Worm (Caenorhabditis elegans): ENCODE measurements around the gene coq-6.

Gene coq-6

DNA sequence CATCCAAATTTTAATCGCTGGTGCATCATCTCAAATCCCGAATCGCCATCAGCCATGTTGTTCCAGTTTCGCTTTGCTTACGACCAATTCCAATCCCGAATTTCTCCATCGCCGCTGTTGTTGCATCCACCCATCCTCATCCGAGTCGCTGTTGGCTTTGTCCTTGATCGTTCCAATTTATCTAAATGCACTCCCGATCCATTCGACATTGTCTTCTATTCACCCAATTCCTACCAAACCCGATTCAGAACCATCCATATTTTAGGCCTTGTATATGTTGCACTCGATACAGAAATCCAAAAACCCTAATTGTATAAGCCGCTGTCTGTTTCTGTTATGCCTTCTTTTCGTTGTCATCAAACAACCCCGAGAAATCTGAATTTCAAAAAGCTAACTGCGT is 3.8 kb downstream of the coq-6 start (continued):
- TF ChIP-seq F10E7.11 (tag; optimal IDR thresholded peaks at IDR 0.05): no peak
- peak; percentile 80 for TF ChIP-seq pbrm-1 (GFP tag; IDR thresholded peaks at IDR 0.05)
- no peak for TF ChIP-seq ztf-26 (tag; optimal IDR thresholded peaks at IDR 0.05)
- TF ChIP-seq F49E8.2 (tag; optimal IDR thresholded peaks at IDR 0.05; ENCODE audit: insufficient read depth): peak; percentile 37
- TF ChIP-seq madf-6 (GFP tag; IDR thresholded peaks at IDR 0.05): peak; percentile 61
- TF ChIP-seq fkh-3 (tag; optimal IDR thresholded peaks at IDR 0.05): no peak
- TF ChIP-seq ceh-91 (GFP tag; IDR thresholded peaks at IDR 0.05): peak; percentile 59; the same call in 1 of the 2 replicates
- TF ChIP-seq hmg-1.2 (GFP tag; IDR thresholded peaks at IDR 0.05): peak; percentile 62
- peak; percentile 75 for TF ChIP-seq repo-1 (tag; optimal IDR thresholded peaks at IDR 0.05)
- peak; percentile 32; the same call in 1 of the 2 replicates for TF ChIP-seq B0019.2 (GFP tag; conservative IDR thresholded peaks at IDR 0.05)
- TF ChIP-seq ceh-27 (GFP tag; optimal IDR thresholded peaks at IDR 0.05): no peak
- peak; percentile 49 for TF ChIP-seq chd-7 (tag; optimal IDR thresholded peaks at IDR 0.05)
- TF ChIP-seq lin-26 (GFP tag; IDR thresholded peaks at IDR 0.05): peak; percentile 45
- no peak for TF ChIP-seq lin-40 (tag; optimal IDR thresholded peaks at IDR 0.05)
- peak; percentile 54; the same call in 1 of the 2 replicates for TF ChIP-seq C17E4.6 (GFP tag; IDR thresholded peaks at IDR 0.05)
- TF ChIP-seq Y56A3A.18 (GFP tag; IDR thresholded peaks at IDR 0.05): peak; percentile 94
- TF ChIP-seq nfya-1 (tag; optimal IDR thresholded peaks at IDR 0.05; ENCODE audit: borderline replicate concordance, insufficient read depth): no peak
- TF ChIP-seq ztf-6 (GFP tag; IDR thresholded peaks at IDR 0.05): no peak
- no peak for TF ChIP-seq rpc-1 (optimal IDR thresholded peaks at IDR 0.05)
- no peak for TF ChIP-seq rpc-1 (tag; optimal IDR thresholded peaks at IDR 0.05)
- no peak for TF ChIP-seq ccch-3 (GFP tag; optimal IDR thresholded peaks at IDR 0.05)
- TF ChIP-seq tlf-1 (GFP tag; optimal IDR thresholded peaks at IDR 0.05): peak; percentile 47
- no peak for TF ChIP-seq ztf-18 (tag; optimal IDR thresholded peaks at IDR 0.05)
- peak; percentile 52 for TF ChIP-seq B0336.3 (GFP tag; IDR thresholded peaks at IDR 0.05)
- TF ChIP-seq atf-7 (tag; optimal IDR thresholded peaks at IDR 0.05): peak; percentile 16
- TF ChIP-seq pha-4 (tag; optimal IDR thresholded peaks at IDR 0.05): no peak
- TF ChIP-seq Y79H2A.3 (GFP tag; conservative IDR thresholded peaks at IDR 0.05): peak; percentile 92
- no peak for TF ChIP-seq unc-62 (GFP tag; optimal IDR thresholded peaks at IDR 0.05)
- TF ChIP-seq hlh-12 (tag; optimal IDR thresholded peaks at IDR 0.05): no peak
- TF ChIP-seq Y53F4B.3 (GFP tag; IDR thresholded peaks at IDR 0.05): peak; percentile 36; the same call in 1 of the 2 replicates
- peak; percentile 49; the same call in 1 of the 2 replicates for TF ChIP-seq mcd-1 (GFP tag; IDR thresholded peaks at IDR 0.05)
- no peak for TF ChIP-seq F23B12.7 (tag; optimal IDR thresholded peaks at IDR 0.05; ENCODE audit: insufficient read depth)
- TF ChIP-seq xnd-1 (tag; optimal IDR thresholded peaks at IDR 0.05): no peak
- TF ChIP-seq sdz-38 (tag; optimal IDR thresholded peaks at IDR 0.05): no peak
- TF ChIP-seq mes-4 (tag; optimal IDR thresholded peaks at IDR 0.05): no peak
- peak; percentile 80 for TF ChIP-seq C06A6.2 (GFP tag; conservative IDR thresholded peaks at IDR 0.05)
- 0 out of 2 replicates have a peak, but pooled peaks have one; percentile 86 for TF ChIP-seq ceh-58 (GFP tag; IDR thresholded peaks at IDR 0.05)
- TF ChIP-seq ZK185.1 (tag; optimal IDR thresholded peaks at IDR 0.05; ENCODE audit: poor library complexity, severe bottlenecking): no peak
- no peak; the same call in 1 of the 2 replicates for TF ChIP-seq rcor-1 (GFP tag; IDR thresholded peaks at IDR 0.05)
- TF ChIP-seq somi-1 (GFP tag; optimal IDR thresholded peaks at IDR 0.05): no peak
- TF ChIP-seq gei-17 (GFP tag; optimal IDR thresholded peaks at IDR 0.05): no peak
- no peak for TF ChIP-seq snpc-4 (GFP tag; optimal IDR thresholded peaks at IDR 0.05)
- no peak for TF ChIP-seq snpc-4 (tag; optimal IDR thresholded peaks at IDR 0.05)
- peak; percentile 72 for TF ChIP-seq ceh-100 (GFP tag; IDR thresholded peaks at IDR 0.05)
- peak; percentile 87 for TF ChIP-seq K11D2.4 (GFP tag; IDR thresholded peaks at IDR 0.05)
- no peak for TF ChIP-seq let-526 (GFP tag; IDR thresholded peaks at IDR 0.05)
- peak; percentile 94 for TF ChIP-seq F37B4.10 (GFP tag; IDR thresholded peaks at IDR 0.05)
- TF ChIP-seq sptf-2 (GFP tag; optimal IDR thresholded peaks at IDR 0.05): no peak
- TF ChIP-seq tbp1 (GFP tag; optimal IDR thresholded peaks at IDR 0.05): no peak
- peak; percentile 26; the same call in 1 of the 2 replicates for TF ChIP-seq D2030.7 (GFP tag; IDR thresholded peaks at IDR 0.05)
